Worm (Caenorhabditis elegans) whole organism, L2 larva: Measurements from ENCODE around the gene gpc-1.

Experiments
- C34F6.9 ChIP-seq: fragments of 150-350 bp; optimal IDR thresholded peaks from 2 replicates; lab custom pipeline; 2014; ENCODE audit warnings: missing biosample characterization, missing genetic modification characterization
- F13H6.1 ChIP-seq: sonication (generic microtip); optimal IDR thresholded peaks from 2 replicates; lab custom pipeline; 2016; ENCODE audit warnings: missing genetic modification characterization, missing compliant biosample characterization
- R02D3.7 ChIP-seq: fragments of 150-350 bp; optimal IDR thresholded peaks from 2 replicates; lab custom pipeline; 2014; ENCODE audit warnings: missing biosample characterization, missing genetic modification characterization
- Y55F3AM.14 ChIP-seq: fragments of 200-800 bp; sonication (Bioruptor generic); optimal IDR thresholded peaks from 2 replicates; lab custom pipeline; 2018; ENCODE audit warnings: mild to moderate bottlenecking, missing genetic modification characterization, missing compliant biosample characterization
- ZK546.5 ChIP-seq: sonication (generic microtip); optimal IDR thresholded peaks from 2 replicates; lab custom pipeline; 2017; ENCODE audit warnings: missing biosample characterization, missing genetic modification characterization
- alr-1 ChIP-seq: fragments of 150-350 bp; optimal IDR thresholded peaks from 2 replicates; lab custom pipeline; 2014; ENCODE audit warnings: missing biosample characterization, missing genetic modification characterization
- aly-2 ChIP-seq: fragments of 150-350 bp; optimal IDR thresholded peaks from 2 replicates; lab custom pipeline; 2014; ENCODE audit warnings: missing biosample characterization, missing genetic modification characterization
- ama-1 ChIP-seq: fragments of 150-350 bp; optimal IDR thresholded peaks from 2 replicates; lab custom pipeline; 2018; ENCODE audit warnings: inconsistent platforms
- blmp-1 ChIP-seq: sonication (generic microtip); optimal IDR thresholded peaks from 2 replicates; lab custom pipeline; 2017; ENCODE audit warnings: missing genetic modification characterization, mild to moderate bottlenecking, missing compliant biosample characterization, antibody characterized with exemption, moderate library complexity; ENCODE audit not compliant: insufficient read depth
- ceh-16 ChIP-seq: fragments of 150-350 bp; optimal IDR thresholded peaks from 2 replicates; lab custom pipeline; 2014; ENCODE audit warnings: missing biosample characterization, missing genetic modification characterization
- ceh-82 ChIP-seq: fragments of 150-350 bp; optimal IDR thresholded peaks from 2 replicates; lab custom pipeline; 2014; ENCODE audit warnings: missing biosample characterization, missing genetic modification characterization
- crh-2 ChIP-seq: sonication (generic microtip); optimal IDR thresholded peaks from 2 replicates; lab custom pipeline; 2017; ENCODE audit warnings: missing biosample characterization, missing genetic modification characterization
- dmd-4 ChIP-seq: sonication (generic microtip); optimal IDR thresholded peaks from 2 replicates; lab custom pipeline; 2017; ENCODE audit warnings: missing biosample characterization, missing genetic modification characterization
- egl-27 ChIP-seq: sonication (generic microtip); optimal IDR thresholded peaks from 3 replicates; lab custom pipeline; 2017; ENCODE audit warnings: missing biosample characterization, missing genetic modification reagents, missing genetic modification characterization
- elt-1 ChIP-seq: fragments of 150-350 bp; optimal IDR thresholded peaks from 2 replicates; lab custom pipeline; 2014; ENCODE audit warnings: missing biosample characterization, missing genetic modification characterization
- fos-1 ChIP-seq: fragments of 150-350 bp; optimal IDR thresholded peaks from 2 replicates; lab custom pipeline; 2014; ENCODE audit warnings: missing biosample characterization, missing genetic modification characterization
- gmeb-1 ChIP-seq: fragments of 150-350 bp; optimal IDR thresholded peaks from 2 replicates; lab custom pipeline; 2014; ENCODE audit warnings: missing biosample characterization, missing genetic modification characterization
- lin-11 ChIP-seq: fragments of 150-350 bp; sonication (generic microtip); optimal IDR thresholded peaks from 2 replicates; lab custom pipeline; 2014; ENCODE audit warnings: missing biosample characterization, missing genetic modification characterization, inconsistent platforms, mixed read lengths
- lin-13 ChIP-seq: fragments of 150-350 bp; optimal IDR thresholded peaks from 2 replicates; lab custom pipeline; 2014; ENCODE audit warnings: missing biosample characterization, missing genetic modification reagents, missing genetic modification characterization
- lin-39 ChIP-seq: fragments of 150-350 bp; optimal IDR thresholded peaks from 2 replicates; lab custom pipeline; 2014; ENCODE audit warnings: missing biosample characterization, missing genetic modification reagents, missing genetic modification characterization
- mab-5 ChIP-seq: fragments of 150-350 bp; optimal IDR thresholded peaks from 2 replicates; lab custom pipeline; 2014; ENCODE audit warnings: missing biosample characterization, missing genetic modification characterization
- mbf-1 ChIP-seq: sonication (generic microtip); optimal IDR thresholded peaks from 2 replicates; lab custom pipeline; 2017; ENCODE audit warnings: missing biosample characterization, missing genetic modification characterization
- mdl-1 ChIP-seq, 2 experiments: fragments of 150-350 bp in 1 of 2; sonication (generic microtip) in 1 of 2; optimal IDR thresholded peaks; 2 replicates each; lab custom pipeline; 2017; ENCODE audit warnings: missing biosample characterization in 2 of 2, missing genetic modification characterization in 2 of 2
- nhr-10 ChIP-seq: sonication (generic microtip); optimal IDR thresholded peaks from 2 replicates; lab custom pipeline; 2017; ENCODE audit warnings: missing biosample characterization, missing genetic modification characterization
- nhr-11 ChIP-seq: fragments of 150-350 bp; optimal IDR thresholded peaks from 2 replicates; lab custom pipeline; 2014; ENCODE audit warnings: missing biosample characterization, missing genetic modification characterization
- nhr-12 ChIP-seq: fragments of 150-350 bp; optimal IDR thresholded peaks from 2 replicates; lab custom pipeline; 2014; ENCODE audit warnings: missing biosample characterization, missing genetic modification characterization
- nhr-129 ChIP-seq: fragments of 150-350 bp; optimal IDR thresholded peaks from 2 replicates; lab custom pipeline; 2014; ENCODE audit warnings: missing biosample characterization, missing genetic modification characterization
- nhr-21 ChIP-seq: fragments of 150-350 bp; optimal IDR thresholded peaks from 2 replicates; lab custom pipeline; 2014; ENCODE audit warnings: missing biosample characterization, missing genetic modification characterization
- nhr-23 ChIP-seq: fragments of 150-350 bp; optimal IDR thresholded peaks from 2 replicates; lab custom pipeline; 2014; ENCODE audit warnings: missing biosample characterization, missing genetic modification reagents, missing genetic modification characterization
- nhr-237 ChIP-seq: fragments of 150-350 bp; optimal IDR thresholded peaks from 2 replicates; lab custom pipeline; 2014; ENCODE audit warnings: missing biosample characterization, missing genetic modification characterization
- nhr-25 ChIP-seq: fragments of 150-350 bp; sonication (generic microtip); optimal IDR thresholded peaks from 3 replicates; lab custom pipeline; 2014; ENCODE audit warnings: missing biosample characterization, missing genetic modification characterization
- nhr-6 ChIP-seq: fragments of 150-350 bp; optimal IDR thresholded peaks from 2 replicates; lab custom pipeline; 2014; ENCODE audit warnings: missing biosample characterization, missing genetic modification characterization
- nhr-77 ChIP-seq: fragments of 150-350 bp; optimal IDR thresholded peaks from 2 replicates; lab custom pipeline; 2014; ENCODE audit warnings: missing biosample characterization, missing genetic modification characterization
- peb-1 ChIP-seq: fragments of 150-350 bp; optimal IDR thresholded peaks from 2 replicates; lab custom pipeline; 2014; ENCODE audit warnings: missing biosample characterization, missing genetic modification characterization
- sem-4 ChIP-seq: fragments of 150-350 bp; optimal IDR thresholded peaks from 2 replicates; lab custom pipeline; 2014; ENCODE audit warnings: missing biosample characterization, missing genetic modification reagents, missing genetic modification characterization
- skn-1 ChIP-seq: sonication (generic microtip); optimal IDR thresholded peaks from 2 replicates; lab custom pipeline; 2017; ENCODE audit warnings: missing biosample characterization, missing genetic modification characterization
- sma-3 ChIP-seq: sonication (generic microtip); optimal IDR thresholded peaks from 2 replicates; lab custom pipeline; 2016; ENCODE audit warnings: missing genetic modification reagents, missing genetic modification characterization, missing compliant biosample characterization
- sma-9 ChIP-seq, 2 experiments: fragments of 150-350 bp in 1 of 2; sonication (generic microtip) in 1 of 2; optimal IDR thresholded peaks; 2 replicates each; lab custom pipeline; 2014 to 2016; ENCODE audit warnings: missing genetic modification characterization in 2 of 2, mild to moderate bottlenecking in 1 of 2, missing biosample characterization in 1 of 2, missing compliant biosample characterization in 1 of 2, missing genetic modification reagents in 1 of 2, moderate library complexity in 1 of 2
- snpc-4 ChIP-seq: fragments of 150-350 bp; optimal IDR thresholded peaks from 2 replicates; lab custom pipeline; 2014; ENCODE audit warnings: missing biosample characterization, missing genetic modification characterization
- unc-39 ChIP-seq: fragments of 150-350 bp; optimal IDR thresholded peaks from 2 replicates; lab custom pipeline; 2014; ENCODE audit warnings: missing biosample characterization, missing genetic modification characterization
- unc-55 ChIP-seq: fragments of 150-350 bp; sonication (generic microtip); optimal IDR thresholded peaks from 3 replicates; lab custom pipeline; 2014; ENCODE audit warnings: missing biosample characterization, missing genetic modification reagents, missing genetic modification characterization
- zag-1 ChIP-seq: fragments of 150-350 bp; optimal IDR thresholded peaks from 2 replicates; lab custom pipeline; 2014; ENCODE audit warnings: missing biosample characterization, missing genetic modification characterization
- ztf-1 ChIP-seq: fragments of 200-800 bp; sonication (Bioruptor generic); conservative IDR thresholded peaks from 2 replicates; pipeline ENCODE4 v1.3.6; 2022; ENCODE audit warnings: missing genetic modification characterization, missing compliant biosample characterization
- ztf-4 ChIP-seq: fragments of 150-350 bp; optimal IDR thresholded peaks from 2 replicates; lab custom pipeline; 2014; ENCODE audit warnings: missing biosample characterization, missing genetic modification characterization

gpc-1 gene

DNA sequence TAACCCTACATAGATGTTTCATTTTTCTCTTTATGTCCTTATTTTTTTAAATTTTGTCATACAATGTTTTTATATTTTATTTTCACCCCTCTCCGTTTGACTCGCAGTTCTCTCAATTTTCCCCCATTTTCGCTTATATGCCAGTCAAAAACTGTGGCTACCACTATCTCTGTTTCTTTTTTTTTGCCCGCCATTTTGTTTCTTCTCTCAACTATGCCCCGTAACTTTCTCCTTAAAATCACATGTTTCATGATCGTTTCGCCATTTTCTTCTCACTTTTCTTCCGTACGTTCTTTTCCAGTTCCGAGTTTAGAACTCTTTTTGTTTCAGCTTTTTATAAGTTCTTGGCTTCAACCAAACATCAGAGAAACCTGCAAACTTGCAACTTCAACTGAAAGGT, 22.7 kb upstream of the gpc-1 start, which contains the start of gene pqn-18:
Gene pqn-18 (plus strand): TSS at position 331 of the 400 bp plus-strand sequence.
- TF ChIP-seq crh-2 (tag; lab: Kevin White, UChicago) = peak; percentile 22
- no peak for TF ChIP-seq F13H6.1 (tag; lab: Kevin White, UChicago)
- peak; percentile 36 for TF ChIP-seq blmp-1
- TF ChIP-seq, all 48 proteins: peak for 2

DNA sequence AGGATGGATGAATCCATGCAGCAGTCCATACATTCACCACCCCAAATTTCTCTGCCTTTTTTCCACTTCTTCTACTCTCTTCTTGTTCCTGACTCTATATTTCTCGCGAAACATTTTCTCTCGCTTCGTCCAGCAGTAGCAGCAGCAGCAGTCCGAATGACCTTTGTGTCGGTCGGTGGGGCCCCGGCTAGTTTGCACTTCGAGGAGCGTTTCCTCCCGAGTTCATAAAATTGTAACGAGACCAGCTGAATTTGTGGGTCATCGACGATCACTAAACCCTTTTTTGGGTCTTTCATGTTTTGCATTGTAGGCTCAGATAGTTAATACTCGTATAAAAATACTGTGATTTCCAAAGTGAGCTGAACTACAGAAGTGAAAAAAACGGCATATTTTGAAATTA, 19.0 kb upstream of the gpc-1 start:
- TF ChIP-seq sem-4 (tag; lab: Kevin White, UChicago) = peak; percentile 21
- TF ChIP-seq egl-27 (tag; lab: Kevin White, UChicago) = peak; percentile 0
- peak; percentile 15 for TF ChIP-seq C34F6.9 (tag; lab: Kevin White, UChicago)
- no peak for TF ChIP-seq ceh-16
- TF ChIP-seq zag-1 = peak; percentile 32
- peak; percentile 9 for TF ChIP-seq unc-55 (GFP tag; lab: Kevin White, UChicago)

DNA sequence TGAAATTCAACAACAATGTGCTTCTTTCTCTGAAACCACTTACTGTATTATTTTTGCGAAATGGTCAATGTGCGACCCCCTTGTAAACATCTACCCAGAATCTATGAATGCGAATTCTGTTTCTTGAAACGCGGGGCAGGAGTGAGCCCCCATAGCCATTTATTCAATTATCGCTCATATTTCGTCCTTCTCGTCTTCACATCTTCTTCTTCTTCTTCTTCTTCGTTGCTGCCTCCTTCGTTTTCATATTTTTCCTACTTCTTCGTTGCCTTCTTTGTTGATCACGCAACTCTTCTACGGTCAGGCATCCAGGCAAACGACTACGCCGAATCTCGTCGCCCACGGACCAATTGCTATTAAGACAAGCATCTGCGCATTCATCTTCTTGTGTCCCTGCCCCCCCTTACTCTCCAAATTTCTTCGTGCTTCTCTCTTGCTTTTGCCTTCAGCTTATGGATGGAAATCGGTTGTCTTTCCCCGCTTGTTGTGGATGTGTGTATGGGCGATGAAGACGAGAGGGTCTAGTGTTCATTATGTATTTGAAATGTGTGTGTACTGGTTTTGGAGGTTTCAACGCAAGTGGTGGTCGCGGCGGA, 17.4 kb upstream of the gpc-1 start:
- no peak for TF ChIP-seq ZK546.5 (tag; lab: Kevin White, UChicago)
- peak; percentile 34 for TF ChIP-seq unc-55 (GFP tag; lab: Kevin White, UChicago)
- peak; percentile 10 for TF ChIP-seq C34F6.9 (tag; lab: Kevin White, UChicago)
- TF ChIP-seq, all 48 proteins: peak for 2

DNA sequence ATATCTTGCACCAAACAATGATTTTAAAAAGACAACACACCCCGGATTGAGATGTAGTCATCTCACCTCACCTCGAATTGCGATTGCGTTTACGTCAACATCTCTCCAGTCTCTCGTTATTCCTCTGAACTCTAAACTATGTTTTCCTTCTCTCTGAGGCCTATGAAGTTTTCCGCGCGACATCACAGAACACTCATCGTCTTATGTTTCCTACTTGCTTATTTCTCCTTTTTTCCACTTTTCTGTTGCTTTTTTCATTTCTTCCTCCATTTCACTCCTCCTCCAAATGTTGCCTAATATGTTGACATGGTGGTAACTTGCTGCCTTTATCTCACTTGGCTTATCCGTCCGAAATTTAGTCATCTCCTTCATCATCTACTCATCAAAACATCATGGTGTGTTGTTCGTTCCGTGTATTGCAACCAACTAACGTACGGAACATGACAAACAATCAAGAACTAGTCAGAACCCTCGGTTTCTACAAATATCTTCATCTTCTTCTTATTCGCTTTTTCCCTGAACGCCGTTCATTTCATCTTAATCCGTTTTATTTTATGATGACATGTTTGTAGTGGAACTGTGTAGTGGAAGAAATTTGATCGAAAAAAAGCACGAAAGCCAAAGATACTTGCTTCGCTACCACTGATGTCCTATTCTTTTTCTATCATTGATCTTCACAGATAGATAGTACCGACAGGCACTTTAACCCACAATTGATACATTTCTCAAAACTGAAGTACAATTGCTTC, 14.5 kb upstream of the gpc-1 start:
- TF ChIP-seq nhr-12 (tag; lab: Kevin White, UChicago) (no peak), aly-2 (tag; lab: Kevin White, UChicago) (no peak), ZK546.5 (tag; lab: Kevin White, UChicago) (no peak), ceh-82 (no peak), elt-1 (no peak), sma-9 (GFP tag; optimal IDR thresholded peaks at IDR 0.05; lab: Kevin White, UChicago) (peak; percentile 47), sma-9 (tag; optimal IDR thresholded peaks at IDR 0.05; lab: Kevin White, UChicago) (no peak), R02D3.7 (no peak), ama-1 (lab: Kevin White, UChicago) (no peak), crh-2 (tag; lab: Kevin White, UChicago) (no peak), dmd-4 (tag; lab: Kevin White, UChicago) (no peak), unc-39 (no peak), unc-55 (GFP tag; lab: Kevin White, UChicago) (peak; percentile 76), nhr-77 (no peak), nhr-10 (tag; lab: Kevin White, UChicago) (no peak), C34F6.9 (tag; lab: Kevin White, UChicago) (peak; percentile 42), nhr-11 (no peak), sem-4 (tag; lab: Kevin White, UChicago) (no peak), Y55F3AM.14 (GFP tag; lab: Kevin White, UChicago) (no peak), gmeb-1 (tag; lab: Kevin White, UChicago) (no peak), mab-5 (tag; lab: Kevin White, UChicago) (no peak), ceh-16 (no peak), lin-11 (no peak), mdl-1 (tag; optimal IDR thresholded peaks at IDR 0.05; lab: Kevin White, UChicago) (no peak), blmp-1 (no peak), peb-1 (tag; lab: Kevin White, UChicago) (no peak), alr-1 (tag; lab: Kevin White, UChicago) (no peak), nhr-21 (tag; lab: Kevin White, UChicago) (peak; percentile 32), nhr-25 (tag; lab: Kevin White, UChicago) (peak; percentile 0), nhr-6 (tag; lab: Kevin White, UChicago) (no peak), snpc-4 (tag; lab: Kevin White, UChicago) (no peak), nhr-237 (no peak), skn-1 (tag; lab: Kevin White, UChicago) (no peak), zag-1 (no peak), ztf-1 (GFP tag; lab: Robert Waterston, UW) (no peak), mbf-1 (no peak), sma-3 (GFP tag; lab: Kevin White, UChicago) (no peak), lin-13 (GFP tag; lab: Kevin White, UChicago) (no peak), ztf-4 (tag; lab: Kevin White, UChicago) (no peak), fos-1 (no peak), F13H6.1 (tag; lab: Kevin White, UChicago) (peak; percentile 12), nhr-23 (tag; lab: Kevin White, UChicago) (no peak), nhr-129 (tag; lab: Kevin White, UChicago) (peak; percentile 68), egl-27 (tag; lab: Kevin White, UChicago) (no peak), lin-39 (tag; lab: Kevin White, UChicago) (no peak)
